Worm (Caenorhabditis elegans) whole organism, L4 larva: Measurements from ENCODE around the gene F10D2.8.

ENCODE experiments used
- ama-1 ChIP-seq: fragments of 150-350 bp; optimal IDR thresholded peaks from 2 replicates; lab custom pipeline; 2014; ENCODE audit warnings: inconsistent platforms, mixed read lengths
- ceh-82 ChIP-seq: sonication (generic microtip); optimal IDR thresholded peaks from 2 replicates; lab custom pipeline; 2017; ENCODE audit warnings: missing biosample characterization, missing genetic modification characterization
- egl-27 ChIP-seq: sonication (generic microtip); optimal IDR thresholded peaks from 3 replicates; lab custom pipeline; 2017; ENCODE audit warnings: missing biosample characterization, missing genetic modification reagents, missing genetic modification characterization
- fos-1 ChIP-seq: fragments of 150-350 bp; optimal IDR thresholded peaks from 2 replicates; lab custom pipeline; 2014; ENCODE audit warnings: missing biosample characterization, missing genetic modification characterization
- gei-8 ChIP-seq: fragments of 200-800 bp; sonication (Bioruptor generic); optimal IDR thresholded peaks from 2 replicates; lab custom pipeline; 2018; ENCODE audit warnings: mild to moderate bottlenecking, missing genetic modification characterization, missing compliant biosample characterization
- madf-9 ChIP-seq: fragments of 200-800 bp; sonication (Bioruptor generic); conservative IDR thresholded peaks from 2 replicates; pipeline ENCODE4 v1.3.6; 2022; ENCODE audit warnings: missing genetic modification reagents, missing genetic modification characterization, missing compliant biosample characterization
- mxl-2 ChIP-seq: fragments of 200-800 bp; sonication (Bioruptor generic); conservative IDR thresholded peaks from 2 replicates; pipeline ENCODE4 v1.3.6; 2022; ENCODE audit warnings: missing genetic modification reagents, missing genetic modification characterization, missing compliant biosample characterization
- nhr-76 ChIP-seq: fragments of 150-350 bp; optimal IDR thresholded peaks from 2 replicates; lab custom pipeline; 2014; ENCODE audit warnings: missing biosample characterization, missing genetic modification characterization
- pha-4 ChIP-seq, 2 experiments: fragments of 150-350 bp in 1 of 2; fragments of 200-800 bp in 1 of 2; sonication (Bioruptor generic) in 1 of 2; IDR thresholded peaks in 1 of 2; optimal IDR thresholded peaks in 1 of 2; 2 replicates each; pipeline versions ENCODE4 v1.3.6 to Lab custom; 2014 to 2022; ENCODE audit warnings: missing genetic modification characterization in 2 of 2, missing genetic modification reagents in 2 of 2, missing biosample characterization in 1 of 2, missing compliant biosample characterization in 1 of 2
- unc-62 ChIP-seq, 3 experiments: fragments of 150-350 bp in 1 of 3; sonication (generic microtip); optimal IDR thresholded peaks in 2 of 3; peaks in 1 of 3; 1 replicate in 1 of 3; 2 replicates in 2 of 3; lab custom pipeline; 2014 to 2017; ENCODE audit warnings: missing biosample characterization in 3 of 3, missing genetic modification characterization in 3 of 3, missing genetic modification reagents in 3 of 3, missing genotype in 1 of 3

- TF ChIP-seq unc-62 (GFP tag; optimal IDR thresholded peaks at IDR 0.05 in 1 of 2; lab: Kevin White, UChicago) (no peak), unc-62 (tag; optimal IDR thresholded peaks at IDR 0.05; lab: Kevin White, UChicago) (no peak), nhr-76 (tag; lab: Kevin White, UChicago) (no peak), pha-4 (GFP tag; IDR thresholded peaks at IDR 0.05; lab: Robert Waterston, UW) (no peak), pha-4 (tag; optimal IDR thresholded peaks at IDR 0.05; lab: Kevin White, UChicago) (no peak), egl-27 (no peak), ama-1 (lab: Kevin White, UChicago) (no peak), madf-9 (GFP tag; lab: Robert Waterston, UW) (no peak), fos-1 (no peak), gei-8 (GFP tag; lab: Kevin White, UChicago) (no peak), ceh-82 (tag; lab: Kevin White, UChicago) (no peak), mxl-2 (GFP tag; lab: Robert Waterston, UW) (no peak)
Observed at ce11 chrV:7106499-7107152, 43.9 kb downstream of the F10D2.8 start.
